Fruit fly (Drosophila melanogaster) whole organism, prepupa: ENCODE measurements around the gene CARPB.

ENCODE experiments used
- Blimp-1 ChIP-seq: fragments of 200-800 bp; sonication (Bioruptor generic); optimal IDR thresholded peaks from 3 replicates; lab custom pipeline; 2017; ENCODE audit warnings: missing biosample characterization, missing genetic modification characterization, mild to moderate bottlenecking, moderate library complexity, missing genetic modification reagents
- CG10669 ChIP-seq: fragments of 200-800 bp; sonication (Bioruptor generic); optimal IDR thresholded peaks from 3 replicates; lab custom pipeline; 2018; ENCODE audit warnings: missing biosample characterization, mild to moderate bottlenecking, missing genetic modification characterization, moderate library complexity
- CG11762 ChIP-seq: fragments of 200-800 bp; sonication (Bioruptor generic); optimal IDR thresholded peaks from 3 replicates; lab custom pipeline; 2016; ENCODE audit warnings: missing biosample characterization, missing genetic modification characterization; ENCODE audit not compliant: insufficient read depth
- CG15336 ChIP-seq: fragments of 200-800 bp; sonication (Bioruptor generic); IDR thresholded peaks from 2 replicates; pipeline ENCODE4 v1.3.6; 2022; ENCODE audit warnings: missing biosample characterization, missing genetic modification characterization
- CG16779 ChIP-seq: fragments of 200-800 bp; sonication (Bioruptor generic); optimal IDR thresholded peaks from 3 replicates; lab custom pipeline; 2017; ENCODE audit warnings: missing biosample characterization, mild to moderate bottlenecking, missing genetic modification characterization
- CG3032 ChIP-seq: fragments of 200-800 bp; optimal IDR thresholded peaks from 2 replicates; lab custom pipeline; 2019; ENCODE audit warnings: missing biosample characterization, mild to moderate bottlenecking, missing genetic modification characterization, moderate library complexity
- CG32006 ChIP-seq: fragments of 200-800 bp; sonication (Bioruptor generic); optimal IDR thresholded peaks from 3 replicates; lab custom pipeline; 2017; ENCODE audit warnings: missing biosample characterization, mild to moderate bottlenecking, missing genetic modification characterization
- CG3919 ChIP-seq: fragments of 200-800 bp; sonication (Bioruptor generic); optimal IDR thresholded peaks from 3 replicates; lab custom pipeline; 2016; ENCODE audit warnings: missing biosample characterization, missing genetic modification characterization
- CG6163 ChIP-seq: fragments of 200-800 bp; sonication (Bioruptor generic); IDR thresholded peaks from 3 replicates; pipeline ENCODE4 v1.3.6; 2022; ENCODE audit warnings: missing biosample characterization, missing genetic modification characterization
- CG6276 ChIP-seq: fragments of 200-800 bp; sonication (Bioruptor generic); optimal IDR thresholded peaks from 2 replicates; lab custom pipeline; 2017; ENCODE audit warnings: missing biosample characterization, mild to moderate bottlenecking, missing genetic modification characterization
- CG6792 ChIP-seq: fragments of 200-800 bp; sonication (Bioruptor generic); optimal IDR thresholded peaks from 3 replicates; lab custom pipeline; 2016; ENCODE audit warnings: missing biosample characterization, missing genetic modification characterization
- CG6808 ChIP-seq: fragments of 200-800 bp; sonication (Bioruptor generic); optimal IDR thresholded peaks from 3 replicates; lab custom pipeline; 2017; ENCODE audit warnings: missing biosample characterization, missing genetic modification characterization, mild to moderate bottlenecking, moderate library complexity, missing genetic modification reagents
- CG6854 ChIP-seq: fragments of 200-800 bp; sonication (Bioruptor generic); optimal IDR thresholded peaks from 2 replicates; lab custom pipeline; 2017; ENCODE audit warnings: missing biosample characterization, mild to moderate bottlenecking, missing genetic modification characterization
- CG7368 ChIP-seq: fragments of 200-800 bp; sonication (Bioruptor generic); optimal IDR thresholded peaks from 3 replicates; lab custom pipeline; 2016; ENCODE audit warnings: missing biosample characterization, missing genetic modification characterization
- CG8319 ChIP-seq: fragments of 200-800 bp; sonication (Bioruptor generic); optimal IDR thresholded peaks from 3 replicates; lab custom pipeline; 2016; ENCODE audit warnings: missing biosample characterization, missing genetic modification characterization
- CG8632 ChIP-seq: fragments of 200-800 bp; sonication (Bioruptor generic); optimal IDR thresholded peaks from 3 replicates; lab custom pipeline; 2016; ENCODE audit warnings: missing biosample characterization, missing genetic modification characterization
- CG9139 ChIP-seq: fragments of 200-800 bp; sonication (Bioruptor generic); optimal IDR thresholded peaks from 3 replicates; lab custom pipeline; 2017; ENCODE audit warnings: missing biosample characterization, mild to moderate bottlenecking, missing genetic modification characterization
- Eip75B ChIP-seq: fragments of 200-800 bp; sonication (Bioruptor generic); optimal IDR thresholded peaks from 3 replicates; lab custom pipeline; 2016; ENCODE audit warnings: missing biosample characterization, missing genetic modification characterization
- Eip78C ChIP-seq: fragments of 200-800 bp; sonication (Bioruptor generic); peaks from one replicate; lab custom pipeline; 2016; ENCODE audit warnings: missing biosample characterization, missing genetic modification characterization
- Eip93F ChIP-seq: fragments of 200-800 bp; sonication (Bioruptor generic); optimal IDR thresholded peaks from 2 replicates; lab custom pipeline; 2016; ENCODE audit warnings: missing biosample characterization, mild to moderate bottlenecking, missing genetic modification characterization
- Ets21C ChIP-seq: fragments of 200-800 bp; sonication (Bioruptor generic); optimal IDR thresholded peaks from 3 replicates; lab custom pipeline; 2016; ENCODE audit warnings: missing biosample characterization, missing genetic modification characterization
- Gug ChIP-seq: fragments of 200-800 bp; sonication (Bioruptor generic); IDR thresholded peaks from 2 replicates; pipeline ENCODE4 v1.3.6; 2022; ENCODE audit warnings: missing biosample characterization, missing genetic modification characterization
- Hr38 ChIP-seq: sonication (Bioruptor generic); optimal IDR thresholded peaks from 2 replicates; lab custom pipeline; 2016; ENCODE audit warnings: missing biosample characterization, missing genetic modification characterization
- Hr39 ChIP-seq: fragments of 200-800 bp; sonication (Bioruptor generic); optimal IDR thresholded peaks from 2 replicates; lab custom pipeline; 2016; ENCODE audit warnings: missing biosample characterization, missing genetic modification characterization
- Hr4 ChIP-seq: fragments of 200-800 bp; sonication (Bioruptor generic); optimal IDR thresholded peaks from 3 replicates; lab custom pipeline; 2016; ENCODE audit warnings: missing biosample characterization, missing genetic modification characterization
- Lpt ChIP-seq: fragments of 200-800 bp; sonication (Bioruptor generic); optimal IDR thresholded peaks from 3 replicates; lab custom pipeline; 2016; ENCODE audit warnings: missing biosample characterization, missing genetic modification characterization
- OdsH ChIP-seq: fragments of 200-800 bp; sonication (Bioruptor generic); optimal IDR thresholded peaks from 3 replicates; lab custom pipeline; 2016; ENCODE audit warnings: missing biosample characterization, missing genetic modification characterization
- Smox ChIP-seq: fragments of 200-800 bp; sonication (Bioruptor generic); optimal IDR thresholded peaks from 3 replicates; lab custom pipeline; 2016; ENCODE audit warnings: missing biosample characterization, missing genetic modification characterization
- Sox15 ChIP-seq: fragments of 200-800 bp; sonication (Bioruptor generic); optimal IDR thresholded peaks from 3 replicates; lab custom pipeline; 2016; ENCODE audit warnings: missing biosample characterization, missing genetic modification characterization
- achi ChIP-seq: fragments of 200-800 bp; sonication (Bioruptor generic); optimal IDR thresholded peaks from 3 replicates; lab custom pipeline; 2016; ENCODE audit warnings: missing biosample characterization, missing genetic modification characterization
- acj6 ChIP-seq: fragments of 200-800 bp; sonication (Bioruptor generic); optimal IDR thresholded peaks from 3 replicates; lab custom pipeline; 2016; ENCODE audit warnings: missing biosample characterization, missing genetic modification characterization
- cyc ChIP-seq: fragments of 200-800 bp; sonication (Bioruptor generic); optimal IDR thresholded peaks from 3 replicates; lab custom pipeline; 2016; ENCODE audit warnings: missing biosample characterization, missing genetic modification characterization
- dac ChIP-seq: fragments of 200-800 bp; sonication (Bioruptor generic); optimal IDR thresholded peaks from 2 replicates; lab custom pipeline; 2017; ENCODE audit warnings: missing biosample characterization, mild to moderate bottlenecking, missing genetic modification characterization
- dsx ChIP-seq: fragments of 200-800 bp; optimal IDR thresholded peaks from 3 replicates; lab custom pipeline; 2019; ENCODE audit warnings: missing biosample characterization, mild to moderate bottlenecking, missing genetic modification characterization, moderate library complexity; ENCODE audit not compliant: poor library complexity, severe bottlenecking
- esn ChIP-seq: fragments of 200-800 bp; sonication (Bioruptor generic); optimal IDR thresholded peaks from 2 replicates; lab custom pipeline; 2016; ENCODE audit warnings: missing biosample characterization, mild to moderate bottlenecking, missing genetic modification characterization, moderate library complexity
- fd59A ChIP-seq: fragments of 200-800 bp; sonication (Bioruptor generic); optimal IDR thresholded peaks from 2 replicates; lab custom pipeline; 2017; ENCODE audit warnings: missing biosample characterization, mild to moderate bottlenecking, missing genetic modification characterization, missing genetic modification reagents
- fd85E ChIP-seq: fragments of 200-800 bp; sonication (Bioruptor generic); optimal IDR thresholded peaks from 3 replicates; lab custom pipeline; 2016; ENCODE audit warnings: missing biosample characterization, missing genetic modification characterization
- fkh ChIP-seq: fragments of 200-800 bp; sonication (Bioruptor generic); optimal IDR thresholded peaks from 3 replicates; lab custom pipeline; 2017; ENCODE audit warnings: missing biosample characterization, mild to moderate bottlenecking, missing genetic modification characterization, moderate library complexity
- lz ChIP-seq: fragments of 200-800 bp; sonication (Bioruptor generic); optimal IDR thresholded peaks from 3 replicates; lab custom pipeline; 2016; ENCODE audit warnings: missing biosample characterization, missing genetic modification characterization
- net ChIP-seq: fragments of 200-800 bp; sonication (Bioruptor generic); optimal IDR thresholded peaks from 3 replicates; lab custom pipeline; 2016; ENCODE audit warnings: missing biosample characterization, missing genetic modification characterization
- pdm3 ChIP-seq: fragments of 200-800 bp; sonication (Bioruptor generic); optimal IDR thresholded peaks from 3 replicates; lab custom pipeline; 2016; ENCODE audit warnings: missing biosample characterization, missing genetic modification characterization
- salr ChIP-seq, 2 experiments: fragments of 200-800 bp; sonication (Bioruptor generic); optimal IDR thresholded peaks; 3 replicates each; lab custom pipeline; 2016 to 2018; ENCODE audit warnings: missing biosample characterization in 2 of 2, missing genetic modification characterization in 2 of 2, mild to moderate bottlenecking in 1 of 2
- spab ChIP-seq: fragments of 200-800 bp; sonication (Bioruptor generic); optimal IDR thresholded peaks from 2 replicates; lab custom pipeline; 2017; ENCODE audit warnings: missing biosample characterization, mild to moderate bottlenecking, missing genetic modification characterization, missing genetic modification reagents
- ss ChIP-seq, 2 experiments: fragments of 200-800 bp; sonication (Bioruptor generic); optimal IDR thresholded peaks; 2 replicates in 1 of 2; 3 replicates in 1 of 2; lab custom pipeline; 2017 to 2018; ENCODE audit warnings: mild to moderate bottlenecking in 2 of 2, missing biosample characterization in 2 of 2, missing genetic modification characterization in 2 of 2, moderate library complexity in 1 of 2
- svp ChIP-seq: fragments of 200-800 bp; sonication (Bioruptor generic); peaks from one replicate; lab custom pipeline; 2016; ENCODE audit warnings: missing biosample characterization, missing genetic modification characterization
- topi ChIP-seq: fragments of 200-800 bp; sonication (Bioruptor generic); optimal IDR thresholded peaks from 3 replicates; lab custom pipeline; 2016; ENCODE audit warnings: missing biosample characterization, missing genetic modification characterization
- vri ChIP-seq: fragments of 200-800 bp; sonication (Bioruptor generic); optimal IDR thresholded peaks from 3 replicates; lab custom pipeline; 2016; ENCODE audit warnings: missing biosample characterization, mild to moderate bottlenecking, missing genetic modification characterization

The CARPB gene

DNA sequence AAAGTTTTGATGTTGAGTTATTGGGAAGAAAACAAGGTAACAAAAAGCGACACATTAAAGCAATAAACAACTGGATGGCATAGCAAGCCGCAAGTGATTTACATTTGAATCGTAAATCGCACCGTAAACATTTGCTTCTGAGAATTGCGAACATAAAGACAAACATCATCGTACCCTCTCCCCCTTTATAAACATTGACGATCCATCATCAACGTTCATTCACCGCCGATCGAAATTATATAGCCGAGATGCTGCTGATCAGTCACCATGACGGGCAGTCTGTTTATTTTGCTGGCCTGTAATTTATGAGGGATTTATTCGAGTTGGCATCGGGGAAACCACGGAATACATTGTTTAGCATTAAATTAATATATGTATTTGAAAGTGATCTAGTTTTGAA lies 102.3 kb downstream of the CARPB start:
- TF ChIP-seq fd85E (GFP tag; lab: Kevin White, UChicago) (no peak), fkh (peak; percentile 74)

DNA sequence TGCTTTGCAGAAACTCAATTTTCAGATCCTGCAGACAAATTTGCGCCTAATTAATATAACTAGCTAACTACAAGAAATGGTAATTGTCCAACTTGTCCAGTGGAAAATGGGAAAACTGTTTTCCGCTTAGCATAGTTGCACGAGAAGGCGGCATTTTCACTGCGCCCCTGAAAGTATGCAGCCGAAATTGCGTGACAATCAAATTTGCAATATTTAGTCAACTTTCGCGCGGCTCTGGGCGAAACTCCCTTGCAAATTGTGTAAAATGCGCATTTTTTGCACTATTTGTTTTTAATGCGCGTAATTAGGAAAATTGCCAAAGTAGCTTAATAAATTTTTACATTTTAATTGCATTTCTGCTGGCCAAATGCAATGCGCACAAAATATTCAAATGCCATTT lies 106.7 kb downstream of the CARPB start:
- TF ChIP-seq Eip93F (GFP tag; lab: Kevin White, UChicago) (no peak), pdm3 (GFP tag; lab: Kevin White, UChicago) (no peak), Gug (GFP tag; lab: Robert Waterston, UW) (no peak), lz (GFP tag; lab: Kevin White, UChicago) (no peak), Blimp-1 (no peak), Eip78C (GFP tag; lab: Kevin White, UChicago) (no peak), net (no peak), acj6 (GFP tag; lab: Kevin White, UChicago) (no peak), CG7368 (GFP tag; lab: Kevin White, UChicago) (no peak), CG9139 (no peak)

DNA sequence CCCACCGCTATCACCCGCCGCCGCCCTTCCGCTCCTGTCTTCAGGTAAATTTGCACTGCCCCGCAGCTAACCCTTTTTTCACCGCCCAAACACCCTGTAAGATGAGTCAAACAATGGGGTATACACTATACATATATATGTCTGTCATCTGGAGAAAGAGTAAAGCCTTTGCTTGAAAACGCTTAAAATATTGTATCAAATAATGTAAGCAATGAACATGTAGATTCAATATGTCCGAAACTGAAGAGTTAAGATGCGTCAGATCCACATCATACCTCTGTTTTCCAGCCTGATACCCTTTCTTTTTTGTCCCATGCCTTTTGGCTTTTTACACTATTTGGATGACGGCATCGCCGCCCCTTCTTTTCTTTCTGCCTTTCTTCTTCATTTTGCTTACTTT lies 109.8 kb downstream of the CARPB start:
- TF ChIP-seq dac (no peak), vri (GFP tag; lab: Kevin White, UChicago) (peak; percentile 54), lz (GFP tag; lab: Kevin White, UChicago) (peak; percentile 72), acj6 (GFP tag; lab: Kevin White, UChicago) (peak; percentile 51), Eip75B (GFP tag; lab: Kevin White, UChicago) (peak; percentile 40), CG6163 (GFP tag; lab: Robert Waterston, UW) (peak; percentile 65; the same call in 2 of the 3 replicates), CG7368 (GFP tag; lab: Kevin White, UChicago) (peak; percentile 32), cyc (GFP tag; lab: Kevin White, UChicago) (peak; percentile 75), CG8632 (GFP tag; lab: Kevin White, UChicago) (peak; percentile 21), Hr38 (GFP tag; lab: Kevin White, UChicago) (no peak), fd59A (no peak), dsx (GFP tag; lab: Kevin White, UChicago) (no peak), CG10669 (GFP tag; lab: Kevin White, UChicago) (no peak), Lpt (GFP tag; lab: Kevin White, UChicago) (no peak), CG3919 (peak; percentile 58), esn (GFP tag; lab: Kevin White, UChicago) (peak; percentile 71), spab (GFP tag; lab: Kevin White, UChicago) (no peak), Sox15 (peak; percentile 39), Eip78C (GFP tag; lab: Kevin White, UChicago) (peak; percentile 72), CG16779 (tag; lab: Kevin White, UChicago) (no peak), CG6808 (GFP tag; lab: Kevin White, UChicago) (no peak), ss (GFP tag; optimal IDR thresholded peaks at IDR 0.05; lab: Kevin White, UChicago) (no peak), fd85E (GFP tag; lab: Kevin White, UChicago) (no peak), Eip93F (GFP tag; lab: Kevin White, UChicago) (no peak), OdsH (GFP tag; lab: Kevin White, UChicago) (peak; percentile 48), Gug (GFP tag; lab: Robert Waterston, UW) (no peak), CG6792 (GFP tag; lab: Kevin White, UChicago) (peak; percentile 60), CG3032 (tag; lab: Kevin White, UChicago) (peak; percentile 4), CG32006 (GFP tag; lab: Kevin White, UChicago) (peak; percentile 37), CG15336 (peak; percentile 27; the same call in 1 of the 2 replicates), CG8319 (GFP tag; lab: Kevin White, UChicago) (peak; percentile 35), net (peak; percentile 6), Smox (GFP tag; lab: Kevin White, UChicago) (peak; percentile 69), Hr39 (peak; percentile 80), topi (GFP tag; lab: Kevin White, UChicago) (peak; percentile 69), CG11762 (GFP tag; lab: Kevin White, UChicago) (peak; percentile 14), Hr4 (GFP tag; lab: Kevin White, UChicago) (peak; percentile 42), CG6854 (GFP tag; lab: Kevin White, UChicago) (no peak), svp (peak; percentile 77), Ets21C (GFP tag; lab: Kevin White, UChicago) (peak; percentile 65), pdm3 (GFP tag; lab: Kevin White, UChicago) (peak; percentile 59), salr (GFP tag; optimal IDR thresholded peaks at IDR 0.05; lab: Kevin White, UChicago) (no peak), CG6276 (GFP tag; lab: Kevin White, UChicago) (no peak), achi (GFP tag; lab: Kevin White, UChicago) (peak; percentile 41)
